Worm (Caenorhabditis elegans): ENCODE measurements around the gene srh-31.

Gene srh-31

DNA sequence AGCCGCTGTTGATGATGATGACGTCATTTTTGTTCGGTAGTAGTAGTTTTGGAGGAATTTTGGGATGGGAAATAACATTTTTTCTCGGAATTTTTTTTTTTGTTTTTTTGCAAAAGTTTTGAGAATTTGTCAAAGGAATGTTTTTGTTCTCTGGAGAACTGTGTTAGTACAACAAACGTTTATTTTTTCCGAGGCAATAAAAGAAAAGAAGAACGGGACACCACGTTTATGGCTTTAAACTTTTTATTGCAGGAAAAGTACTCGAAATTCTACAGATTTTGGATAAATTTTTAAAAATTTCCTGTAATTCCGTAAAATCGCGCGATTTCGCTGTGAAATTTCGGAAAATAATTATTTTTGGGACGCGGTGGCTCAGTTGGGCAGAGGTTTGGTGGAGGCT is 16.2 kb upstream of the srh-31 start, which contains the start of gene F59A1.13:
Gene F59A1.13, minus strand, starts transcription at position 101 of the 400 bp plus-strand sequence.
- TF ChIP-seq W03F9.2 (tag; optimal IDR thresholded peaks at IDR 0.05) (no peak), dao-5 (tag; optimal IDR thresholded peaks at IDR 0.05) (no peak), him-1 (tag; optimal IDR thresholded peaks at IDR 0.05) (no peak)

ce11 chrV:17694260-17694659 is 12.9 kb upstream of the srh-31 start:
- no peak for TF ChIP-seq dao-5 (tag; optimal IDR thresholded peaks at IDR 0.05)
- TF ChIP-seq W03F9.2 (tag; optimal IDR thresholded peaks at IDR 0.05), result no peak
- no peak for TF ChIP-seq him-1 (tag; optimal IDR thresholded peaks at IDR 0.05)

- TF ChIP-seq W03F9.2 (tag; optimal IDR thresholded peaks at IDR 0.05), result no peak
- no peak for TF ChIP-seq him-1 (tag; optimal IDR thresholded peaks at IDR 0.05)
- no peak for TF ChIP-seq dao-5 (tag; optimal IDR thresholded peaks at IDR 0.05)
These were observed 11.3 kb upstream of the srh-31 start, which contains the start of gene Y26G10.1 for ce11 chrV:17695802-17696201. TSS of gene Y26G10.1 (minus strand) at chrV:17695902.

DNA sequence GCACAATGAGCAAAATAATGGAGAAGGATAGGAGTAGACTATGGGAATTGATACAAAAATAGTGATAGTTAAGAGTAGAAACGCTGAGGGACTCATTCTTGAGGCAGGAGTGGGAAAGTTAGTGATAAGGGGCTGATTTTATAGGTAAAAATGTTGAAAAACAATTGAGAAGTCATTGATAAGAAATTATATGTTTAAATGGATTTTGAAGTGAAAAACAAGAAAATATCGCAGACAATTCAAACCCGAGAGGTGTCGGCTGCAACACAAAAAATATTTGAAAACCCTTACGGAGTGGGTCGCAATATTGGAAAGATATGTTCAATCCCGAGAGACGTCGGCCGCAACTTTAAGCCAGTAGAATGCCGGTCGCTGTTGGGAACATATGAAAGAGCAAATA is 10.4 kb upstream of the srh-31 start, which contains the start of gene spp-29:
Gene spp-29, minus strand, starts transcription at position 101 of the 400 bp plus-strand sequence.
- TF ChIP-seq W03F9.2 (tag; optimal IDR thresholded peaks at IDR 0.05), result no peak
- no peak for TF ChIP-seq dao-5 (tag; optimal IDR thresholded peaks at IDR 0.05)
- TF ChIP-seq him-1 (tag; optimal IDR thresholded peaks at IDR 0.05), result no peak

- TF ChIP-seq him-1 (tag; optimal IDR thresholded peaks at IDR 0.05) (no peak), dao-5 (tag; optimal IDR thresholded peaks at IDR 0.05) (no peak), W03F9.2 (tag; optimal IDR thresholded peaks at IDR 0.05) (no peak)
These were observed 8.0 kb upstream of the srh-31 start, which contains the start of gene Y26G10.4 for ce11 chrV:17699097-17699496. TSS of gene Y26G10.4 (minus strand) at chrV:17699197.

DNA sequence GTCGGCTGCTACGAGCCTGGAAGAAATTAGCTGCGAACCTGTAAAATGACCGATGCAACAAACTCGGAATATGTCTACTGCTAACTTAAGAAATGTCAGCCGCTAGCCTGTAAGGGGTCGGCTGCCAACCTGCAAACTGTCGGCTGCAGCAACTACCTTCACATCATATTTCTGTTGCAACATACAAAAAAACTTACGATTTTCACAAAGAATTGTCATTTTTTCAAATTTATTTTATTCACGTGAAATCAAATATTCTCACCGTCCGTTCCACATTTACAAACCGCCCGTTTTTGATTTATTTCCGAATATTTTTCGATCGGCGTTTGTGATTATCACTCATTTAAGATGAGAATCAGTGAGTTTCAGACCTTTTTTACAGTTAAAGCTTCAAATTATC is 7.5 kb upstream of the srh-31 start, which contains the start of gene Y26G10.6:
Gene Y26G10.6, plus strand, starts transcription at position 301 of the 400 bp plus-strand sequence.
- TF ChIP-seq W03F9.2 (tag; optimal IDR thresholded peaks at IDR 0.05), result no peak
- TF ChIP-seq him-1 (tag; optimal IDR thresholded peaks at IDR 0.05), result no peak
- TF ChIP-seq dao-5 (tag; optimal IDR thresholded peaks at IDR 0.05), result no peak

DNA sequence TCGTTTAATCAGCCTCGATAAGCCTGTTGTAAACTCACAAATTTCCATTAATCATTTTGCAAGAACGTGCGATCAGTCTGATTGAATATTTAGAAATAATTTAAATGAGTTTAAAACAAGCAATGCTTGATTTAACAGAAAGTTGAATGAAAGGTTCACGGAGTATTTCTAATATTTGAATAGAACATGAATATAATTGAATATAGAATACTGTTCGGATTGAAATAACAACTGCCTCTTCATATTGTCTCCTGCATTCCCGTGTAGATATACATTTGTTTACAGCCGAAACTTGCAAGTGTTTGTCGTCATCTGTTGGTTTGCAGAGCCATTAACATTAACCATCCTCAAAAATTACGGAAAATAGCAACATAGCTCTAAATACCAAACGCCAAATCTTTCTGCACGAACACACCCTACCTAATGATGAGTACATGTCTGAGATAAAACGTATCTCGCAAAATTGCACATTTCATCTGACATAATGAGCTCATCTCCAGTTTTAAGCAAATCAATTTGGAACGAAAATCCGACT is 6.3 kb upstream of the srh-31 start, which contains the start of the genes Y26G10.5 and srh-32:
Gene Y26G10.5, minus strand, starts transcription at position 101 of the 535 bp plus-strand sequence.
Gene srh-32, plus strand, starts transcription at position 485 of the 535 bp plus-strand sequence.
- TF ChIP-seq dao-5 (tag; optimal IDR thresholded peaks at IDR 0.05) (no peak), him-1 (tag; optimal IDR thresholded peaks at IDR 0.05) (no peak), W03F9.2 (tag; optimal IDR thresholded peaks at IDR 0.05) (no peak)

ce11 chrV:17705814-17706213 is 1.3 kb upstream of the srh-31 start, which contains the start of gene W06D12.6:
TSS of gene W06D12.6 (plus strand) at chrV:17706114.
- TF ChIP-seq W03F9.2 (tag; optimal IDR thresholded peaks at IDR 0.05) (no peak), him-1 (tag; optimal IDR thresholded peaks at IDR 0.05) (no peak), dao-5 (tag; optimal IDR thresholded peaks at IDR 0.05) (no peak)

ce11 chrV:17706217-17706806 is 810 bp upstream of the srh-31 start:
- TF ChIP-seq him-1 (tag; optimal IDR thresholded peaks at IDR 0.05), result no peak
- no peak for TF ChIP-seq dao-5 (tag; optimal IDR thresholded peaks at IDR 0.05)
- TF ChIP-seq W03F9.2 (tag; optimal IDR thresholded peaks at IDR 0.05), result no peak

DNA sequence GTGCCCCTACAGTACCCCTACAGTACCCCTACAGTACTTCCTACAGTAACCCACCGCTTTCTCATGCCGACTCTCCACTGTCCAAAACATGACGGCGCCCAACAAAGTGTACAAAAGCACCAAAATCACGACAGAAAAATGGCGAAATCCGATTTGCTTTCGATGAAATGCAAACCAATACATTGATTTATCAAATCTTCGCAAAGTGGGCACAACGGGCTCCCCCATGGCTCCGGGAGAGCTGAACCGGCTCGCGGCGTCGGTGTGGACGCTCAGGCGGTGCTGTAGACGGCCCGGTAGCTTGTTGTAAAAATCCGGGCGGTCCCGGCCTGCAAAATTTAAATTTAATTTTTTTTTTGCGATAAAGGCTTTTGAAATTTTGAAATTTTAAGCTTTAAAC is 5.2 kb downstream of the srh-31 start:
- TF ChIP-seq him-1 (tag; optimal IDR thresholded peaks at IDR 0.05) (no peak), W03F9.2 (tag; optimal IDR thresholded peaks at IDR 0.05) (no peak), dao-5 (tag; optimal IDR thresholded peaks at IDR 0.05) (no peak)

ce11 chrV:17714330-17714729 is 7.2 kb downstream of the srh-31 start, which contains the start of gene twk-33:
TSS of gene twk-33 (minus strand) at chrV:17714377.
- TF ChIP-seq dao-5 (tag; optimal IDR thresholded peaks at IDR 0.05), result no peak
- TF ChIP-seq W03F9.2 (tag; optimal IDR thresholded peaks at IDR 0.05), result no peak

ce11 chrV:17718647-17719046 is 11.5 kb downstream of the srh-31 start, which contains the start of gene str-77:
TSS of gene str-77 (plus strand) at chrV:17718947.
- TF ChIP-seq W03F9.2 (tag; optimal IDR thresholded peaks at IDR 0.05) (no peak), him-1 (tag; optimal IDR thresholded peaks at IDR 0.05) (no peak), dao-5 (tag; optimal IDR thresholded peaks at IDR 0.05) (no peak)

DNA sequence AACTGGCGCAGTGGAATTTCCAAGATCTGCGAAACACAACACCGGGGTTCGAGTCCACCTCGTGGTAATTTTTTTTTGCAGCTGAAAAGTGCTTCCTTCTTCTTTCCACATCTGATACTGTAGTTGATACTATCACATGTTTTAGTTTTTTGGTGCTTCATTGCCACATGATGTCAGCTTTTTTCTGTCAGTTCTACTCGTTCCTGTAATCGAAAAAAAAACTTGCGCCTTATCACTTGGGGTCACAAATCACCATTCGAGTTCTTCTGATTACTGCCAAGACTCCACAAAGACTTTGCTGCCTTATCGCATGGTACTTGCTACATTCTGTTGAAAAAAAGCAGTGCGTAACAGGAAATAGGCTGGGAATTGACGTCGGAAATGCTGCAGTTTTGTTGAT is 14.6 kb downstream of the srh-31 start:
- no peak for TF ChIP-seq dao-5 (tag; optimal IDR thresholded peaks at IDR 0.05)
- TF ChIP-seq W03F9.2 (tag; optimal IDR thresholded peaks at IDR 0.05), result no peak
- no peak for TF ChIP-seq him-1 (tag; optimal IDR thresholded peaks at IDR 0.05)

- no peak for TF ChIP-seq him-1 (tag; optimal IDR thresholded peaks at IDR 0.05)
- TF ChIP-seq W03F9.2 (tag; optimal IDR thresholded peaks at IDR 0.05), result no peak
- no peak for TF ChIP-seq dao-5 (tag; optimal IDR thresholded peaks at IDR 0.05)
These were observed 15.4 kb downstream of the srh-31 start for ce11 chrV:17722553-17722952.

Measured in whole organism, L4/young adult.